Worm (Caenorhabditis elegans): ENCODE measurements around the gene F35E12.10.

DNA sequence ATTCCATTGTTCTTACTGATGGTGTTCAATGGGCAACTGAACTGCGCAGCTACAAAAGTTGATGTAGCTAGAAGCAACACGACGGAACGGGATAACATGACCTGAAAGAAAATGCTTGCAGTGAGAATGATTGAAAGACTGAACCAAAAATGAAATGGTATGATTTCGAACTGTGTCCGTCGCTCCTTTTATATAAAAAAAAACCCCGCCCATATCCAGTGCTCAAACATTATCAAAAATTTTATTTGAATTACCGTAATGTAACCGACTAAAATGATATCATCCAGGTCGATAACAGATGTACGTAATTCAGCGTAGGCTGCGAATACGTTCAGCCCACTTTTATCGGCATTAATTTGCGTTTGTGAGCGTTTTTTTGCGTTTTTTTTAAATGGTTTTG lies 10.2 kb downstream of the F35E12.10 start, which contains the start of gene irg-5:
- TF ChIP-seq dpl-1 (GFP tag; optimal IDR thresholded peaks at IDR 0.05) = no peak
- no peak for TF ChIP-seq nhr-237 (tag; optimal IDR thresholded peaks at IDR 0.05)
- TF ChIP-seq nhr-11 (tag; optimal IDR thresholded peaks at IDR 0.05) = no peak
- TF ChIP-seq nhr-77 (tag; optimal IDR thresholded peaks at IDR 0.05) = no peak
- TF ChIP-seq swsn-7 (tag; optimal IDR thresholded peaks at IDR 0.05) = no peak
- no peak for TF ChIP-seq nhr-28 (tag; optimal IDR thresholded peaks at IDR 0.05)
- no peak for TF ChIP-seq fos-1 (tag; optimal IDR thresholded peaks at IDR 0.05)
- TF ChIP-seq nhr-84 (tag; optimal IDR thresholded peaks at IDR 0.05) = no peak
- no peak for TF ChIP-seq elt-3 (tag; optimal IDR thresholded peaks at IDR 0.05)
- TF ChIP-seq ces-1 (GFP tag; optimal IDR thresholded peaks at IDR 0.05) = no peak
- TF ChIP-seq unc-86 (tag; optimal IDR thresholded peaks at IDR 0.05) = no peak
- no peak for TF ChIP-seq fkh-10 (GFP tag; optimal IDR thresholded peaks at IDR 0.05)

Measured in whole organism, L1 larva.